Worm (Caenorhabditis elegans) whole organism, young adult: ENCODE data around the gene W01C9.2.
A peak's percentile ranks its signal among the peaks of the same experiment; 100 is the strongest.

Source experiments
- D2030.7 ChIP-seq: fragments of 200-800 bp; sonication (Bioruptor generic); IDR thresholded peaks from 2 replicates; pipeline ENCODE4 v1.3.6; 2022; ENCODE audit warnings: missing genetic modification reagents, missing genetic modification characterization, missing compliant biosample characterization
- Y79H2A.3 ChIP-seq: fragments of 200-800 bp; sonication (Bioruptor generic); conservative IDR thresholded peaks from 2 replicates; pipeline ENCODE4 v1.3.6; 2022; ENCODE audit warnings: missing genetic modification reagents, missing genetic modification characterization, missing compliant biosample characterization
- bed-2 ChIP-seq: fragments of 200-800 bp; sonication (Bioruptor generic); IDR thresholded peaks from 2 replicates; pipeline ENCODE4 v1.3.6; 2022; ENCODE audit warnings: missing genetic modification reagents, missing genetic modification characterization, missing compliant biosample characterization
- ceh-79 ChIP-seq: sonication (generic microtip); optimal IDR thresholded peaks from 2 replicates; lab custom pipeline; 2017; ENCODE audit warnings: mild to moderate bottlenecking, missing genetic modification characterization, missing compliant biosample characterization
- efl-1 ChIP-seq: fragments of 150-350 bp; optimal IDR thresholded peaks from 2 replicates; lab custom pipeline; 2014; ENCODE audit warnings: missing biosample characterization, missing genetic modification reagents, missing genetic modification characterization
- egrh-3 ChIP-seq: fragments of 200-800 bp; sonication (Bioruptor generic); IDR thresholded peaks from 2 replicates; pipeline ENCODE4 v1.3.6; 2022; ENCODE audit warnings: missing genetic modification reagents, missing genetic modification characterization, missing compliant biosample characterization
- lsl-1 ChIP-seq: fragments of 200-800 bp; sonication (Bioruptor generic); optimal IDR thresholded peaks from 2 replicates; lab custom pipeline; 2018; ENCODE audit warnings: mild to moderate bottlenecking, missing genetic modification characterization, moderate library complexity, missing compliant biosample characterization
- madf-3 ChIP-seq: fragments of 200-800 bp; sonication (Bioruptor generic); IDR thresholded peaks from 2 replicates; pipeline ENCODE4 v1.3.6; 2022; ENCODE audit warnings: missing genetic modification reagents, missing genetic modification characterization, missing compliant biosample characterization
- nfya-1 ChIP-seq: sonication (generic microtip); optimal IDR thresholded peaks from 2 replicates; lab custom pipeline; 2017; ENCODE audit warnings: antibody characterized with exemption, missing compliant biosample characterization, missing genetic modification characterization, borderline replicate concordance; ENCODE audit not compliant: insufficient read depth
- nhr-179 ChIP-seq: sonication (generic microtip); optimal IDR thresholded peaks from 2 replicates; lab custom pipeline; 2016; ENCODE audit warnings: mild to moderate bottlenecking, missing genetic modification characterization, missing compliant biosample characterization
- snpc-1.1 ChIP-seq: sonication (generic microtip); optimal IDR thresholded peaks from 2 replicates; lab custom pipeline; 2017; ENCODE audit warnings: missing genetic modification characterization, mild to moderate bottlenecking, missing compliant biosample characterization, antibody characterized with exemption, moderate library complexity, missing genotype, missing genetic modification reagents; ENCODE audit not compliant: insufficient read depth
- unc-62 ChIP-seq: fragments of 150-350 bp; optimal IDR thresholded peaks from 2 replicates; lab custom pipeline; 2014; ENCODE audit warnings: missing biosample characterization, missing genetic modification reagents, missing genetic modification characterization
- ztf-22 ChIP-seq: fragments of 200-800 bp; sonication (Bioruptor generic); optimal IDR thresholded peaks from 2 replicates; lab custom pipeline; 2018; ENCODE audit warnings: mild to moderate bottlenecking, missing genetic modification characterization, moderate library complexity, missing compliant biosample characterization
- ztf-25 ChIP-seq: fragments of 200-800 bp; sonication (Bioruptor generic); IDR thresholded peaks from 2 replicates; pipeline ENCODE4 v1.3.6; 2022; ENCODE audit warnings: missing genetic modification reagents, missing genetic modification characterization, missing compliant biosample characterization

DNA sequence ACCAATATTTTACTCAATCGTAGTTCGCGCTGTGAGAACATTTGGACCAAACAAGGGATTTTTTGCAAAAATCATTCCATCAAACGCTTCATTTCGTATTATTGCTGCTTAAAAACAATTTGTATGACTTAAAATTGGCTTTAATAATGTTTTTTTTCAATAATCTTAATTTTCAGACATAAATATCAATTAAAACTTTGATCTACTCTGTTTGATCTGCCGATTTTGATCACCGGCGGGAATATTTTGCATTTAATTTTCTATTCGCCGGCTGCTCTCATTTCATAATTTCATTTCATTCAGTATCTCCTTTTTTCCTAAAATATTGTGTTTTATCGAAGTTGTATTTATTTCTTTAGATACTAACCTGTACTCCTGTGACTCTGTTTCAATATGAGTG is 39.0 kb downstream of the W01C9.2 start, which contains the start of gene puf-5:
- no peak for TF ChIP-seq egrh-3 (GFP tag; lab: Robert Waterston, UW)
- TF ChIP-seq bed-2 (GFP tag; lab: Robert Waterston, UW): no peak
- TF ChIP-seq ztf-22 (GFP tag; lab: Kevin White, UChicago): no peak
- no peak for TF ChIP-seq nhr-179 (tag; lab: Kevin White, UChicago)
- no peak for TF ChIP-seq nfya-1
- TF ChIP-seq ztf-25 (GFP tag; lab: Robert Waterston, UW): no peak
- no peak for TF ChIP-seq Y79H2A.3 (GFP tag; lab: Robert Waterston, UW)
- no peak for TF ChIP-seq unc-62 (GFP tag; lab: Kevin White, UChicago)
- TF ChIP-seq snpc-1.1 (tag; lab: Kevin White, UChicago): peak; percentile 78
- no peak for TF ChIP-seq madf-3
- TF ChIP-seq lsl-1: peak; percentile 88
- no peak for TF ChIP-seq ceh-79 (tag; lab: Kevin White, UChicago)
- peak; percentile 95 for TF ChIP-seq efl-1
- TF ChIP-seq D2030.7 (GFP tag; lab: Robert Waterston, UW): peak; percentile 79
